Worm (Caenorhabditis elegans) whole organism, young adult: ENCODE measurements around the gene F17A9.5.
"Not testable (repeated sequence)": the region's sequence is repeated elsewhere in the genome, so short reads cannot be mapped to it uniquely, and the experiment has no call there.

Experiments used
- B0261.1 ChIP-seq: sonication (generic microtip); optimal IDR thresholded peaks from 2 replicates; lab custom pipeline; 2016; ENCODE audit warnings: mild to moderate bottlenecking, missing genetic modification characterization, moderate library complexity, missing compliant biosample characterization
- C17E4.6 ChIP-seq: fragments of 200-800 bp; sonication (Bioruptor generic); IDR thresholded peaks from 2 replicates; pipeline ENCODE4 v1.3.6; 2022; ENCODE audit warnings: missing genetic modification reagents, missing genetic modification characterization, missing compliant biosample characterization
- D2030.7 ChIP-seq: fragments of 200-800 bp; sonication (Bioruptor generic); IDR thresholded peaks from 2 replicates; pipeline ENCODE4 v1.3.6; 2022; ENCODE audit warnings: missing genetic modification reagents, missing genetic modification characterization, missing compliant biosample characterization
- F10E7.11 ChIP-seq: sonication (generic microtip); optimal IDR thresholded peaks from 2 replicates; lab custom pipeline; 2017; ENCODE audit warnings: mild to moderate bottlenecking, missing genetic modification characterization, moderate library complexity, missing compliant biosample characterization
- F33H1.4 ChIP-seq: fragments of 200-800 bp; sonication (Bioruptor generic); IDR thresholded peaks from 2 replicates; pipeline ENCODE4 v1.3.6; 2022; ENCODE audit warnings: missing genetic modification reagents, missing genetic modification characterization, missing compliant biosample characterization
- F55B11.4 ChIP-seq: sonication (generic microtip); optimal IDR thresholded peaks from 2 replicates; lab custom pipeline; 2016; ENCODE audit warnings: missing compliant biosample characterization, missing genetic modification characterization, borderline replicate concordance; ENCODE audit not compliant: insufficient read depth
- F57A8.1 ChIP-seq: fragments of 200-800 bp; sonication (Bioruptor generic); optimal IDR thresholded peaks from 2 replicates; lab custom pipeline; 2018; ENCODE audit warnings: mild to moderate bottlenecking, missing genetic modification characterization, moderate library complexity, missing compliant biosample characterization
- Y56A3A.18 ChIP-seq: fragments of 200-800 bp; sonication (Bioruptor generic); IDR thresholded peaks from 2 replicates; pipeline ENCODE4 v1.3.6; 2022; ENCODE audit warnings: missing genetic modification reagents, missing genetic modification characterization, missing compliant biosample characterization
- aptf-3 ChIP-seq: fragments of 200-800 bp; sonication (Bioruptor generic); IDR thresholded peaks from 2 replicates; pipeline ENCODE4 v1.3.6; 2022; ENCODE audit warnings: missing genetic modification characterization, missing compliant biosample characterization
- atf-7 ChIP-seq: sonication (generic microtip); optimal IDR thresholded peaks from 2 replicates; lab custom pipeline; 2017; ENCODE audit warnings: mild to moderate bottlenecking, missing genetic modification characterization, missing compliant biosample characterization
- attf-3 ChIP-seq: fragments of 200-800 bp; sonication (Bioruptor generic); conservative IDR thresholded peaks from 2 replicates; pipeline ENCODE4 v1.3.6; 2022; ENCODE audit warnings: missing genetic modification reagents, missing genetic modification characterization, missing compliant biosample characterization
- cebp-1 ChIP-seq, 2 experiments: fragments of 200-800 bp in 1 of 2; sonication (Bioruptor generic) in 1 of 2; sonication (generic microtip) in 1 of 2; IDR thresholded peaks in 1 of 2; optimal IDR thresholded peaks in 1 of 2; 2 replicates each; pipeline versions ENCODE4 v1.3.6 to Lab custom; 2017 to 2022; ENCODE audit warnings: missing compliant biosample characterization in 2 of 2, missing genetic modification characterization in 2 of 2, mild to moderate bottlenecking in 1 of 2, missing genetic modification reagents in 1 of 2, moderate library complexity in 1 of 2
- ceh-58 ChIP-seq: fragments of 200-800 bp; sonication (Bioruptor generic); IDR thresholded peaks from 2 replicates; pipeline ENCODE4 v1.3.6; 2022; ENCODE audit warnings: missing genetic modification characterization, missing compliant biosample characterization
- chd-7 ChIP-seq: sonication (generic microtip); optimal IDR thresholded peaks from 2 replicates; lab custom pipeline; 2016; ENCODE audit warnings: mild to moderate bottlenecking, missing genetic modification characterization, moderate library complexity, missing compliant biosample characterization
- dox-1 ChIP-seq: fragments of 200-800 bp; sonication (Bioruptor generic); IDR thresholded peaks from 2 replicates; pipeline ENCODE4 v1.3.6; 2022; ENCODE audit warnings: missing genetic modification reagents, missing genetic modification characterization, missing compliant biosample characterization
- dpff-1 ChIP-seq: sonication (generic microtip); optimal IDR thresholded peaks from 2 replicates; lab custom pipeline; 2017; ENCODE audit warnings: mild to moderate bottlenecking, missing genetic modification characterization, missing compliant biosample characterization
- egl-44 ChIP-seq: fragments of 200-800 bp; sonication (Bioruptor generic); IDR thresholded peaks from 2 replicates; pipeline ENCODE4 v1.3.6; 2022; ENCODE audit warnings: missing genetic modification reagents, missing genetic modification characterization, missing compliant biosample characterization
- egrh-3 ChIP-seq: fragments of 200-800 bp; sonication (Bioruptor generic); IDR thresholded peaks from 2 replicates; pipeline ENCODE4 v1.3.6; 2022; ENCODE audit warnings: missing genetic modification reagents, missing genetic modification characterization, missing compliant biosample characterization
- fkh-3 ChIP-seq: sonication (generic microtip); optimal IDR thresholded peaks from 2 replicates; lab custom pipeline; 2016; ENCODE audit warnings: mild to moderate bottlenecking, missing genetic modification characterization, missing compliant biosample characterization
- hsf-1 ChIP-seq: fragments of 200-800 bp; sonication (Bioruptor generic); IDR thresholded peaks from 2 replicates; pipeline ENCODE4 v1.3.6; 2022; ENCODE audit warnings: missing genetic modification reagents, missing genetic modification characterization, missing compliant biosample characterization
- madf-6 ChIP-seq: fragments of 200-800 bp; sonication (Bioruptor generic); IDR thresholded peaks from 2 replicates; pipeline ENCODE4 v1.3.6; 2022; ENCODE audit warnings: missing genetic modification reagents, missing genetic modification characterization, missing compliant biosample characterization
- madf-8 ChIP-seq: fragments of 200-800 bp; sonication (Bioruptor generic); conservative IDR thresholded peaks from 2 replicates; pipeline ENCODE4 v1.3.6; 2022; ENCODE audit warnings: missing genetic modification reagents, missing genetic modification characterization, missing compliant biosample characterization
- rec-8 ChIP-seq, 2 experiments: sonication (generic microtip); optimal IDR thresholded peaks; 2 replicates each; lab custom pipeline; 2016; ENCODE audit warnings: mild to moderate bottlenecking in 2 of 2, missing genetic modification characterization in 2 of 2, missing genetic modification reagents in 2 of 2, missing genotype in 2 of 2, missing biosample characterization in 1 of 2, missing compliant biosample characterization in 1 of 2, moderate library complexity in 1 of 2
- repo-1 ChIP-seq: sonication (generic microtip); optimal IDR thresholded peaks from 2 replicates; lab custom pipeline; 2017; ENCODE audit warnings: mild to moderate bottlenecking, missing genetic modification characterization, missing compliant biosample characterization
- snpc-1.1 ChIP-seq: sonication (generic microtip); optimal IDR thresholded peaks from 2 replicates; lab custom pipeline; 2017; ENCODE audit warnings: missing genetic modification characterization, mild to moderate bottlenecking, missing compliant biosample characterization, antibody characterized with exemption, moderate library complexity, missing genotype, missing genetic modification reagents; ENCODE audit not compliant: insufficient read depth
- snpc-1.3 ChIP-seq: sonication (generic microtip); optimal IDR thresholded peaks from 2 replicates; lab custom pipeline; 2017; ENCODE audit warnings: missing genetic modification characterization, mild to moderate bottlenecking, missing compliant biosample characterization, antibody characterized with exemption, moderate library complexity, missing genotype, missing genetic modification reagents; ENCODE audit not compliant: insufficient read depth
- zim-3 ChIP-seq: sonication (generic microtip); optimal IDR thresholded peaks from 2 replicates; lab custom pipeline; 2017; ENCODE audit warnings: mild to moderate bottlenecking, missing genetic modification characterization, moderate library complexity, missing compliant biosample characterization
- ztf-26 ChIP-seq: sonication (generic microtip); optimal IDR thresholded peaks from 2 replicates; lab custom pipeline; 2017; ENCODE audit warnings: missing genetic modification characterization, missing compliant biosample characterization

The F17A9.5 gene

ce11 chrV:6095829-6096228 is 17.0 kb downstream of the F17A9.5 start, which contains the start of gene Y38A10A.7:
Gene Y38A10A.7, plus strand, starts transcription at chrV:6096197.
- no peak for TF ChIP-seq attf-3
- TF ChIP-seq egl-44 (GFP tag; lab: Robert Waterston, UW) = no peak
- no peak for TF ChIP-seq dox-1
- no peak for TF ChIP-seq dpff-1 (tag; lab: Kevin White, UChicago)
- TF ChIP-seq madf-6 = no peak
- TF ChIP-seq atf-7 (tag; lab: Kevin White, UChicago) = no peak
- no peak for TF ChIP-seq ztf-26 (tag; lab: Kevin White, UChicago)
- no peak for TF ChIP-seq C17E4.6
- TF ChIP-seq snpc-1.1 = no peak
- no peak for TF ChIP-seq rec-8 (tag; optimal IDR thresholded peaks at IDR 0.05; lab: Kevin White, UChicago)
- no peak for TF ChIP-seq Y56A3A.18 (GFP tag; lab: Robert Waterston, UW)
- TF ChIP-seq chd-7 (tag; lab: Kevin White, UChicago) = no peak
- TF ChIP-seq F57A8.1 (GFP tag; lab: Kevin White, UChicago) = no peak
- TF ChIP-seq snpc-1.3 (tag; lab: Kevin White, UChicago) = no peak
- no peak for TF ChIP-seq aptf-3 (GFP tag; lab: Robert Waterston, UW)
- no peak for TF ChIP-seq fkh-3 (tag; lab: Kevin White, UChicago)
- no peak for TF ChIP-seq cebp-1 (GFP tag; IDR thresholded peaks at IDR 0.05; lab: Robert Waterston, UW)
- no peak for TF ChIP-seq cebp-1 (tag; optimal IDR thresholded peaks at IDR 0.05; lab: Kevin White, UChicago)
- no peak for TF ChIP-seq F10E7.11 (tag; lab: Kevin White, UChicago)
- no peak for TF ChIP-seq repo-1
- no peak for TF ChIP-seq ceh-58 (GFP tag; lab: Robert Waterston, UW)

DNA sequence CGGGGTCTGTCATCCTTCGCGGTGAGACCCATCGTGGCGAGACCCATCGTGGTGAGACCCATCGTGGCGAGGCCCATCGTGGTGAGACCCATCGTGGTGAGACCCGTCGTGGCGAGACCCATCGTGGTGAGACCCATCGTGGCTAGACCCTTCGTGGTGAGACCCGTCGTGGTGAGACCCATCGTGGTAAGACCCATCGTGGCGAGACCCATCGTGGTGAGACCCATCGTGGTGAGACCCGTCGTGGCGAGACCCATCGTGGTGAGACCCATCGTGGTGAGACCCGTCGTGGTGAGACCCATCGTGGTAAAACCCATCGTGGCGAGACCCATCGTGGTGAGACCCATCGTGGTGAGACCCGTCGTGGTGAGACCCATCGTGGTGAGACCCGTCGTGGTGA is 21.2 kb downstream of the F17A9.5 start:
- peak; percentile 57 for TF ChIP-seq F33H1.4 (GFP tag; lab: Robert Waterston, UW)
- TF ChIP-seq egrh-3 (GFP tag; lab: Robert Waterston, UW) = 0 out of 2 replicates have a peak, but pooled peaks have one; percentile 54

- TF ChIP-seq hsf-1 (GFP tag; lab: Robert Waterston, UW) (peak; percentile 97), madf-6 (peak; percentile 30; the same call in 1 of the 2 replicates), dox-1 (0 out of 2 replicates have a peak, but pooled peaks have one; percentile 32)
These were observed 23.8 kb downstream of the F17A9.5 start for ce11 chrV:6088977-6089376.

DNA sequence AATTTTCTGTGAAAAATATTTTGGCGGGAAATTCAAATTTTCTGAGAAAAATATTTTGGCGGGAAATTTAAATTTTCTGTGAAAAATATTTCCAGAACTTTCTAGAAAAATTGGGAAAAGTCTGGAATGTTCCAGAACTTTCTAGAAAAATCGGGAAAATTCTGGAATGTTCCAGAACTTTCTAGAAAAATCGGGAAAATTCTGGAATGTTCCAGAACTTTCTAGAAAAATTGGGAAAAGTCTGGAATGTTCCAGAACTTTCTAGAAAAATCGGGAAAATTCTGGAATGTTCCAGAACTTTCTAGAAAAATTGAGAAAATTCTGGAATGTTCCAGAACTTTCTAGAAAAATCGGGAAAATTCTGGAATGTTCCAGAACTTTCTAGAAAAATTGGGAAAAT is 40.6 kb downstream of the F17A9.5 start:
- TF ChIP-seq D2030.7 (GFP tag; lab: Robert Waterston, UW) (0 out of 2 replicates have a peak, but pooled peaks have one; percentile 10), egrh-3 (GFP tag; lab: Robert Waterston, UW) (peak; percentile 65), hsf-1 (GFP tag; lab: Robert Waterston, UW) (peak; percentile 99), dox-1 (peak; percentile 66)

DNA sequence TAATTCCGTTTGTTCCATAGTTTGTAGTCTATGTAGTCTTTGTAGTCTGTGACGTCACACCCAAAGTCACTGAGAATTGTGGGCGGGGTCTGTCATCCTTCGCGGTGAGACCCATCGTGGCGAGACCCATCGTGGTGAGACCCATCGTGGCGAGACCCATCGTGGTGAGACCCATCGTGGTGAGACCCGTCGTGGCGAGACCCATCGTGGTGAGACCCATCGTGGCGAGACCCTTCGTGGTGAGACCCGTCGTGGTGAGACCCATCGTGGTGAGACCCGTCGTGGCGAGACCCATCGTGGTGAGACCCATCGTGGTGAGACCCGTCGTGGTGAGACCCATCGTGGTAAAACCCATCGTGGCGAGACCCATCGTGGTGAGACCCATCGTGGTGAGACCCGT is 41.2 kb downstream of the F17A9.5 start:
- TF ChIP-seq madf-8 (GFP tag; lab: Robert Waterston, UW) (peak; percentile 41), D2030.7 (GFP tag; lab: Robert Waterston, UW) (peak; percentile 21; the same call in 1 of the 2 replicates), F33H1.4 (GFP tag; lab: Robert Waterston, UW) (peak; percentile 73), egrh-3 (GFP tag; lab: Robert Waterston, UW) (peak; percentile 87; the same call in 1 of the 2 replicates)

ce11 chrV:6069968-6070367 is 42.8 kb downstream of the F17A9.5 start, which contains the start of gene fbxa-214:
Gene fbxa-214, minus strand, starts transcription at chrV:6070068.
- not testable (repeated sequence) for TF ChIP-seq zim-3 (tag; lab: Kevin White, UChicago); B0261.1; F55B11.4
